Worm (Caenorhabditis elegans): Measurements from ENCODE around the gene gcy-5.

The gcy-5 gene

DNA sequence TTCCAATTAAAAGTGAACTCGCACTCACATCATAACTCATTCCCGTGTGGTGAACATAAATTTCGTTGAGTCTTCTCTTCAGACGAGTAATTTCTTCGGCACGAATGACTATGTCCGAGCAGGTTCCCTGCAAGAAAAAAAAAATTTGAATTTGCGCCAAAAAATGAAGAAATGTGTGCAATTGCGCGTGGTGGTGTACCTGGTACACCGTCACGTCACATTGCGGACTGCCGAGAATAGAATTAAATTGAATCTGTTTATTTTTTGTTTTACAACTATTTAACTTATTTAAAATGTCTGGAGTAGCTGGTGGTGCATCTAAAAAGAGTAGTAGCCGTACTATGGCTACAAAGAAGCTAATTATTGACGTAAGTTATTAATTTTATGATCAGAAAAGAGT, 15.1 kb downstream of the gcy-5 start, which contains the start of gene mdt-22 (continued):
- TF ChIP-seq hlh-12 (tag; optimal IDR thresholded peaks at IDR 0.05) (no peak), pha-4 (tag; optimal IDR thresholded peaks at IDR 0.05) (no peak), ets-4 (GFP tag; optimal IDR thresholded peaks at IDR 0.05) (no peak), F49E8.2 (tag; optimal IDR thresholded peaks at IDR 0.05; ENCODE audit: insufficient read depth) (peak; percentile 18), rcor-1 (GFP tag; IDR thresholded peaks at IDR 0.05) (peak; percentile 71), zfh-2 (GFP tag; conservative IDR thresholded peaks at IDR 0.05) (no peak), dpff-1 (tag; optimal IDR thresholded peaks at IDR 0.05) (no peak), nhr-27 (tag; optimal IDR thresholded peaks at IDR 0.05) (no peak), hlh-26 (GFP tag; conservative IDR thresholded peaks at IDR 0.05) (no peak), bed-2 (GFP tag; IDR thresholded peaks at IDR 0.05) (no peak), F22D6.2 (tag; optimal IDR thresholded peaks at IDR 0.05) (no peak), nfya-2 (GFP tag; IDR thresholded peaks at IDR 0.05) (no peak), madf-6 (GFP tag; IDR thresholded peaks at IDR 0.05) (peak; percentile 83), let-607 (tag; optimal IDR thresholded peaks at IDR 0.05) (peak in 1 of 2 experiments; percentile 49), tlf-1 (GFP tag; optimal IDR thresholded peaks at IDR 0.05) (peak; percentile 60), ztf-25 (GFP tag; IDR thresholded peaks at IDR 0.05) (no peak), ceh-40 (GFP tag; IDR thresholded peaks at IDR 0.05) (no peak), F39B2.1 (GFP tag; IDR thresholded peaks at IDR 0.05) (no peak), aptf-3 (GFP tag; IDR thresholded peaks at IDR 0.05) (no peak), egrh-3 (GFP tag; IDR thresholded peaks at IDR 0.05) (no peak), ztf-3 (GFP tag; optimal IDR thresholded peaks at IDR 0.05) (no peak), pbrm-1 (GFP tag; IDR thresholded peaks at IDR 0.05) (peak; percentile 66), nhr-90 (tag; optimal IDR thresholded peaks at IDR 0.05) (peak; percentile 17), T26A5.8 (tag; optimal IDR thresholded peaks at IDR 0.05) (peak; percentile 14), mel-28 (tag; optimal IDR thresholded peaks at IDR 0.05; ENCODE audit: borderline replicate concordance) (no peak), hmg-20 (GFP tag; IDR thresholded peaks at IDR 0.05) (no peak), nhr-120 (GFP tag; IDR thresholded peaks at IDR 0.05) (no peak), xnd-1 (tag; optimal IDR thresholded peaks at IDR 0.05) (peak; percentile 45), madf-3 (GFP tag; IDR thresholded peaks at IDR 0.05) (peak; percentile 85), F37B4.10 (GFP tag; IDR thresholded peaks at IDR 0.05) (no peak), madf-10 (tag; optimal IDR thresholded peaks at IDR 0.05) (peak; percentile 30), him-1 (tag; optimal IDR thresholded peaks at IDR 0.05) (peak; percentile 74), snpc-3.4 (tag; optimal IDR thresholded peaks at IDR 0.05) (peak; percentile 23), rpc-1 (optimal IDR thresholded peaks at IDR 0.05) (no peak), rpc-1 (tag; optimal IDR thresholded peaks at IDR 0.05) (no peak), F57A8.1 (GFP tag; optimal IDR thresholded peaks at IDR 0.05) (no peak), snpc-1.3 (tag; optimal IDR thresholded peaks at IDR 0.05; ENCODE audit: insufficient read depth) (peak; percentile 26), F33H1.4 (GFP tag; IDR thresholded peaks at IDR 0.05) (peak; percentile 60), mcd-1 (GFP tag; IDR thresholded peaks at IDR 0.05) (peak; percentile 78), efl-1 (GFP tag; optimal IDR thresholded peaks at IDR 0.05) (peak; percentile 81), Y53F4B.3 (GFP tag; IDR thresholded peaks at IDR 0.05) (no peak), Y56A3A.18 (GFP tag; IDR thresholded peaks at IDR 0.05) (0 out of 2 replicates have a peak, but pooled peaks have one; percentile 7), ceh-100 (GFP tag; IDR thresholded peaks at IDR 0.05) (peak; percentile 71), ama-1 (optimal IDR thresholded peaks at IDR 0.05) (peak; percentile 22), ama-1 (GFP tag; optimal IDR thresholded peaks at IDR 0.05) (peak in 1 of 2 experiments; percentile 39), tbx-9 (tag; optimal IDR thresholded peaks at IDR 0.05; ENCODE audit: borderline replicate concordance) (no peak), lin-40 (tag; optimal IDR thresholded peaks at IDR 0.05) (peak; percentile 65), lin-54 (GFP tag; optimal IDR thresholded peaks at IDR 0.05) (peak; percentile 96), Y79H2A.3 (GFP tag; conservative IDR thresholded peaks at IDR 0.05) (0 out of 2 replicates have a peak, but pooled peaks have one; percentile 41), egl-44 (GFP tag; IDR thresholded peaks at IDR 0.05) (no peak)
